Worm (Caenorhabditis elegans) whole organism, L3 larva: ENCODE measurements around the gene nlp-48.

Experiments
- ZK546.5 ChIP-seq: sonication (generic microtip); optimal IDR thresholded peaks from 2 replicates; lab custom pipeline; 2017; ENCODE audit warnings: missing biosample characterization, missing genetic modification characterization
- aly-2 ChIP-seq: fragments of 150-350 bp; optimal IDR thresholded peaks from 2 replicates; lab custom pipeline; 2014; ENCODE audit warnings: missing biosample characterization, missing genetic modification characterization
- ama-1 ChIP-seq: fragments of 150-350 bp; optimal IDR thresholded peaks from 2 replicates; lab custom pipeline; 2018
- ceh-16 ChIP-seq: sonication (generic microtip); optimal IDR thresholded peaks from 2 replicates; lab custom pipeline; 2017; ENCODE audit warnings: missing biosample characterization, missing genetic modification characterization
- ceh-82 ChIP-seq: fragments of 150-350 bp; optimal IDR thresholded peaks from 2 replicates; lab custom pipeline; 2014; ENCODE audit warnings: missing biosample characterization, missing genetic modification characterization
- ceh-9 ChIP-seq: sonication (generic microtip); optimal IDR thresholded peaks from 2 replicates; lab custom pipeline; 2018; ENCODE audit warnings: missing biosample characterization, missing genetic modification characterization
- daf-12 ChIP-seq: fragments of 150-350 bp; optimal IDR thresholded peaks from 2 replicates; lab custom pipeline; 2014; ENCODE audit warnings: missing biosample characterization, missing genetic modification reagents, missing genetic modification characterization
- egl-27 ChIP-seq: sonication (generic microtip); optimal IDR thresholded peaks from 4 replicates; lab custom pipeline; 2017; ENCODE audit warnings: missing biosample characterization, missing genetic modification reagents, missing genetic modification characterization
- egl-5 ChIP-seq: fragments of 150-350 bp; optimal IDR thresholded peaks from 2 replicates; lab custom pipeline; 2017; ENCODE audit warnings: missing biosample characterization, missing genetic modification reagents, missing genetic modification characterization, inconsistent platforms
- elt-1 ChIP-seq: fragments of 150-350 bp; optimal IDR thresholded peaks from 2 replicates; lab custom pipeline; 2014; ENCODE audit warnings: missing biosample characterization, missing genetic modification characterization
- elt-2 ChIP-seq: sonication (generic microtip); optimal IDR thresholded peaks from 2 replicates; lab custom pipeline; 2016; ENCODE audit warnings: missing genetic modification reagents, mild to moderate bottlenecking, missing genetic modification characterization, missing compliant biosample characterization
- eor-1 ChIP-seq, 2 experiments: fragments of 150-350 bp; optimal IDR thresholded peaks; 2 replicates each; lab custom pipeline; 2014 to 2018; ENCODE audit warnings: missing biosample characterization in 2 of 2, missing genetic modification characterization in 2 of 2
- fkh-10 ChIP-seq: sonication (generic microtip); optimal IDR thresholded peaks from 2 replicates; lab custom pipeline; 2017; ENCODE audit warnings: missing biosample characterization, missing genetic modification reagents, missing genetic modification characterization
- fos-1 ChIP-seq: fragments of 150-350 bp; optimal IDR thresholded peaks from 2 replicates; lab custom pipeline; 2014; ENCODE audit warnings: missing biosample characterization, missing genetic modification characterization
- hmg-11 ChIP-seq: sonication (generic microtip); optimal IDR thresholded peaks from 2 replicates; lab custom pipeline; 2016; ENCODE audit warnings: missing genetic modification characterization, missing compliant biosample characterization
- jun-1 ChIP-seq: fragments of 150-350 bp; optimal IDR thresholded peaks from 2 replicates; lab custom pipeline; 2014; ENCODE audit warnings: missing biosample characterization, missing genetic modification reagents, missing genetic modification characterization
- lsy-12 ChIP-seq: sonication (generic microtip); optimal IDR thresholded peaks from 2 replicates; lab custom pipeline; 2016; ENCODE audit warnings: mild to moderate bottlenecking, missing genetic modification characterization, missing compliant biosample characterization
- mdl-1 ChIP-seq: fragments of 150-350 bp; optimal IDR thresholded peaks from 2 replicates; lab custom pipeline; 2014; ENCODE audit warnings: missing biosample characterization, missing genetic modification characterization
- mml-1 ChIP-seq: fragments of 150-350 bp; sonication (generic microtip); optimal IDR thresholded peaks from 3 replicates; lab custom pipeline; 2014; ENCODE audit warnings: missing biosample characterization, missing genetic modification characterization
- nfya-1 ChIP-seq: sonication (generic microtip); optimal IDR thresholded peaks from 2 replicates; lab custom pipeline; 2017; ENCODE audit warnings: missing genetic modification characterization, mild to moderate bottlenecking, missing compliant biosample characterization, antibody characterized with exemption, moderate library complexity; ENCODE audit not compliant: insufficient read depth
- nhr-11 ChIP-seq: fragments of 150-350 bp; optimal IDR thresholded peaks from 2 replicates; lab custom pipeline; 2014; ENCODE audit warnings: missing biosample characterization, missing genetic modification characterization
- nhr-12 ChIP-seq: fragments of 150-350 bp; optimal IDR thresholded peaks from 2 replicates; lab custom pipeline; 2014; ENCODE audit warnings: missing biosample characterization, missing genetic modification characterization
- nhr-23 ChIP-seq: fragments of 150-350 bp; optimal IDR thresholded peaks from 2 replicates; lab custom pipeline; 2014; ENCODE audit warnings: missing biosample characterization, missing genetic modification reagents, missing genetic modification characterization
- nhr-237 ChIP-seq: fragments of 150-350 bp; optimal IDR thresholded peaks from 2 replicates; lab custom pipeline; 2014; ENCODE audit warnings: missing biosample characterization, missing genetic modification characterization
- nhr-28 ChIP-seq: fragments of 150-350 bp; optimal IDR thresholded peaks from 2 replicates; lab custom pipeline; 2014; ENCODE audit warnings: missing biosample characterization, missing genetic modification characterization
- nhr-43 ChIP-seq: sonication (generic microtip); optimal IDR thresholded peaks from 2 replicates; lab custom pipeline; 2016; ENCODE audit warnings: mild to moderate bottlenecking, missing genetic modification characterization, missing compliant biosample characterization; ENCODE audit not compliant: poor library complexity, severe bottlenecking
- nhr-76 ChIP-seq: fragments of 150-350 bp; sonication (generic microtip); optimal IDR thresholded peaks from 5 replicates; lab custom pipeline; 2014; ENCODE audit warnings: missing biosample characterization, missing genetic modification characterization
- nhr-77 ChIP-seq: fragments of 150-350 bp; optimal IDR thresholded peaks from 2 replicates; lab custom pipeline; 2014; ENCODE audit warnings: missing biosample characterization, missing genetic modification characterization
- pha-4 ChIP-seq: fragments of 150-350 bp; optimal IDR thresholded peaks from 2 replicates; lab custom pipeline; 2014; ENCODE audit warnings: missing biosample characterization, missing genetic modification reagents, missing genetic modification characterization
- pqm-1 ChIP-seq: fragments of 150-350 bp; optimal IDR thresholded peaks from 2 replicates; lab custom pipeline; 2017; ENCODE audit warnings: missing biosample characterization, missing genetic modification characterization, inconsistent platforms
- sea-2 ChIP-seq: fragments of 150-350 bp; sonication (generic microtip); optimal IDR thresholded peaks from 4 replicates; lab custom pipeline; 2014; ENCODE audit warnings: missing biosample characterization, missing genetic modification reagents, missing genetic modification characterization
- skn-1 ChIP-seq: fragments of 150-350 bp; optimal IDR thresholded peaks from 2 replicates; lab custom pipeline; 2014; ENCODE audit warnings: missing biosample characterization, missing genetic modification characterization
- snpc-4 ChIP-seq: fragments of 150-350 bp; optimal IDR thresholded peaks from 2 replicates; lab custom pipeline; 2014; ENCODE audit warnings: missing biosample characterization, missing genetic modification characterization
- tbx-2 ChIP-seq: sonication (generic microtip); optimal IDR thresholded peaks from 2 replicates; lab custom pipeline; 2016; ENCODE audit warnings: mild to moderate bottlenecking, missing genetic modification characterization, missing compliant biosample characterization
- unc-39 ChIP-seq: sonication (generic microtip); optimal IDR thresholded peaks from 4 replicates; lab custom pipeline; 2017; ENCODE audit warnings: missing biosample characterization, missing genetic modification characterization
- unc-62 ChIP-seq: fragments of 150-350 bp; sonication (generic microtip); optimal IDR thresholded peaks from 4 replicates; lab custom pipeline; 2014; ENCODE audit warnings: missing biosample characterization, missing genetic modification reagents, missing genetic modification characterization
- zag-1 ChIP-seq: fragments of 150-350 bp; optimal IDR thresholded peaks from 2 replicates; lab custom pipeline; 2014; ENCODE audit warnings: missing biosample characterization, missing genetic modification characterization
- ztf-11 ChIP-seq: fragments of 150-350 bp; optimal IDR thresholded peaks from 2 replicates; lab custom pipeline; 2014; ENCODE audit warnings: missing biosample characterization, missing genetic modification characterization

Gene nlp-48

ce11 chrIII:9443417-9444027, 42.6 kb upstream of the nlp-48 start, which contains the start of gene pir-2 (continued):
- TF ChIP-seq nhr-43 (tag; lab: Kevin White, UChicago) (peak; percentile 21), ztf-11 (no peak), fos-1 (tag; lab: Kevin White, UChicago) (no peak), snpc-4 (tag; lab: Kevin White, UChicago) (peak; percentile 79), ceh-9 (tag; lab: Kevin White, UChicago) (no peak), nhr-77 (tag; lab: Kevin White, UChicago) (no peak), pha-4 (tag; lab: Kevin White, UChicago) (peak; percentile 92), nfya-1 (tag; lab: Kevin White, UChicago) (peak; percentile 96), zag-1 (tag; lab: Kevin White, UChicago) (peak; percentile 11)

ce11 chrIII:9442846-9443245, 41.9 kb upstream of the nlp-48 start:
- TF ChIP-seq nhr-77 (tag; lab: Kevin White, UChicago) (no peak), unc-62 (GFP tag; lab: Kevin White, UChicago) (no peak), ZK546.5 (tag; lab: Kevin White, UChicago) (no peak), elt-2 (tag; lab: Kevin White, UChicago) (no peak), nhr-237 (no peak), pqm-1 (no peak), egl-5 (tag; lab: Kevin White, UChicago) (no peak), mdl-1 (tag; lab: Kevin White, UChicago) (no peak), lsy-12 (tag; lab: Kevin White, UChicago) (no peak), nhr-23 (tag; lab: Kevin White, UChicago) (no peak), eor-1 (tag; optimal IDR thresholded peaks at IDR 0.05; lab: Kevin White, UChicago) (no peak), nhr-28 (tag; lab: Kevin White, UChicago) (no peak), aly-2 (tag; lab: Kevin White, UChicago) (no peak), nhr-11 (tag; lab: Kevin White, UChicago) (no peak), ceh-82 (no peak), sea-2 (GFP tag; lab: Kevin White, UChicago) (no peak), jun-1 (no peak)

ce11 chrIII:9441133-9441532, 40.2 kb upstream of the nlp-48 start, which contains the start of gene emb-30:
Gene emb-30, minus strand, starts transcription at chrIII:9441460.
- no peak for TF ChIP-seq ceh-82
- peak; percentile 4 for TF ChIP-seq ama-1 (lab: Kevin White, UChicago)
- TF ChIP-seq elt-2 (tag; lab: Kevin White, UChicago) = peak; percentile 3

- no peak for TF ChIP-seq jun-1
- no peak for TF ChIP-seq unc-62 (GFP tag; lab: Kevin White, UChicago)
- no peak for TF ChIP-seq nhr-237
- TF ChIP-seq pha-4 (tag; lab: Kevin White, UChicago) = no peak
- no peak for TF ChIP-seq pqm-1
- TF ChIP-seq fkh-10 (GFP tag; lab: Kevin White, UChicago) = no peak
- no peak for TF ChIP-seq unc-39 (tag; lab: Kevin White, UChicago)
- no peak for TF ChIP-seq ztf-11
- TF ChIP-seq ceh-9 (tag; lab: Kevin White, UChicago) = no peak
- TF ChIP-seq nhr-76 (tag; lab: Kevin White, UChicago) = no peak
- no peak for TF ChIP-seq mdl-1 (tag; lab: Kevin White, UChicago)
- no peak for TF ChIP-seq egl-27 (tag; lab: Kevin White, UChicago)
- no peak for TF ChIP-seq tbx-2
- TF ChIP-seq skn-1 (tag; lab: Kevin White, UChicago) = no peak
- TF ChIP-seq ZK546.5 (tag; lab: Kevin White, UChicago) = no peak
- no peak for TF ChIP-seq elt-2 (tag; lab: Kevin White, UChicago)
- no peak for TF ChIP-seq nfya-1 (tag; lab: Kevin White, UChicago)
- TF ChIP-seq sea-2 (GFP tag; lab: Kevin White, UChicago) = no peak
- no peak for TF ChIP-seq eor-1 (tag; optimal IDR thresholded peaks at IDR 0.05; lab: Kevin White, UChicago)
Observed at ce11 chrIII:9439399-9439798, 38.5 kb upstream of the nlp-48 start, which contains the start of gene F54C8.1. Gene F54C8.1, plus strand, starts transcription at chrIII:9439699.

- no peak for TF ChIP-seq ama-1 (lab: Kevin White, UChicago)
- no peak for TF ChIP-seq ZK546.5 (tag; lab: Kevin White, UChicago)
- TF ChIP-seq hmg-11 = no peak
- no peak for TF ChIP-seq ceh-82
- no peak for TF ChIP-seq elt-1
- no peak for TF ChIP-seq lsy-12 (tag; lab: Kevin White, UChicago)
- no peak for TF ChIP-seq egl-27 (tag; lab: Kevin White, UChicago)
- TF ChIP-seq mdl-1 (tag; lab: Kevin White, UChicago) = no peak
- TF ChIP-seq ceh-9 (tag; lab: Kevin White, UChicago) = no peak
- no peak for TF ChIP-seq daf-12 (tag; lab: Kevin White, UChicago)
- no peak for TF ChIP-seq nhr-12
- TF ChIP-seq unc-39 (tag; lab: Kevin White, UChicago) = no peak
- TF ChIP-seq elt-2 (tag; lab: Kevin White, UChicago) = no peak
- no peak for TF ChIP-seq fkh-10 (GFP tag; lab: Kevin White, UChicago)
- TF ChIP-seq ceh-16 (tag; lab: Kevin White, UChicago) = no peak
- no peak for TF ChIP-seq mml-1 (tag; lab: Kevin White, UChicago)
- TF ChIP-seq pqm-1 = no peak
Observed at ce11 chrIII:9434999-9435398, 34.1 kb upstream of the nlp-48 start.
